Worm (Caenorhabditis elegans): ENCODE measurements around the gene ZK673.1.

ce11 chrII:10476959-10477358 is 34.0 kb downstream of the ZK673.1 start, which contains the start of gene ZK666.4:
- TF ChIP-seq unc-62 (GFP tag; optimal IDR thresholded peaks at IDR 0.05), result no peak
- TF ChIP-seq ztf-26 (tag; optimal IDR thresholded peaks at IDR 0.05), result no peak
- TF ChIP-seq B0336.3 (GFP tag; IDR thresholded peaks at IDR 0.05), result no peak
- TF ChIP-seq lin-54 (GFP tag; optimal IDR thresholded peaks at IDR 0.05), result no peak
- no peak for TF ChIP-seq nfya-2 (GFP tag; IDR thresholded peaks at IDR 0.05)
- TF ChIP-seq lin-35 (GFP tag; optimal IDR thresholded peaks at IDR 0.05), result no peak
- no peak for TF ChIP-seq lin-26 (GFP tag; IDR thresholded peaks at IDR 0.05)
- TF ChIP-seq egl-44 (GFP tag; IDR thresholded peaks at IDR 0.05), result no peak
- no peak for TF ChIP-seq ets-4 (GFP tag; optimal IDR thresholded peaks at IDR 0.05)
- no peak for TF ChIP-seq snpc-4 (GFP tag; optimal IDR thresholded peaks at IDR 0.05)
- TF ChIP-seq snpc-4 (tag; optimal IDR thresholded peaks at IDR 0.05), result no peak
- no peak for TF ChIP-seq F49E8.2 (tag; optimal IDR thresholded peaks at IDR 0.05; ENCODE audit: insufficient read depth)
- TF ChIP-seq F22D6.2 (tag; optimal IDR thresholded peaks at IDR 0.05), result no peak
- no peak for TF ChIP-seq aptf-3 (GFP tag; IDR thresholded peaks at IDR 0.05)
- TF ChIP-seq T26A5.8 (tag; optimal IDR thresholded peaks at IDR 0.05), result no peak
